Worm (Caenorhabditis elegans) whole organism, L4 larva: ENCODE results near the gene C25A8.5.

Experiments used
- F10B5.3 ChIP-seq: sonication (generic microtip); optimal IDR thresholded peaks from 2 replicates; lab custom pipeline; 2016; ENCODE audit warnings: mild to moderate bottlenecking, missing genetic modification characterization, missing compliant biosample characterization
- ZK546.5 ChIP-seq, 2 experiments: sonication (generic microtip); optimal IDR thresholded peaks; 2 replicates each; lab custom pipeline; 2017; ENCODE audit warnings: missing biosample characterization in 2 of 2, missing genetic modification characterization in 2 of 2
- ceh-44 ChIP-seq: fragments of 200-800 bp; sonication (Bioruptor generic); IDR thresholded peaks from 2 replicates; pipeline ENCODE4 v1.3.6; 2022; ENCODE audit warnings: missing genetic modification reagents, missing genetic modification characterization, missing compliant biosample characterization
- ces-1 ChIP-seq: fragments of 150-350 bp; sonication (generic microtip); optimal IDR thresholded peaks from 4 replicates; lab custom pipeline; 2014; ENCODE audit warnings: missing biosample characterization, missing genetic modification reagents, missing genetic modification characterization
- fkh-10 ChIP-seq: fragments of 150-350 bp; optimal IDR thresholded peaks from 2 replicates; lab custom pipeline; 2014; ENCODE audit warnings: missing biosample characterization, missing genetic modification reagents, missing genetic modification characterization
- lin-13 ChIP-seq: fragments of 150-350 bp; optimal IDR thresholded peaks from 2 replicates; lab custom pipeline; 2014; ENCODE audit warnings: missing biosample characterization, missing genetic modification reagents, missing genetic modification characterization
- snpc-4 ChIP-seq: fragments of 150-350 bp; optimal IDR thresholded peaks from 2 replicates; lab custom pipeline; 2014; ENCODE audit warnings: missing biosample characterization, missing genetic modification characterization

ce11 chrIV:6970271-6970670 is 29.0 kb upstream of the C25A8.5 start, which contains the start of gene ZK381.8:
- TF ChIP-seq ZK546.5 (tag; optimal IDR thresholded peaks at IDR 0.05; lab: Kevin White, UChicago): no peak
- TF ChIP-seq ceh-44 (GFP tag; lab: Robert Waterston, UW): no peak
- TF ChIP-seq fkh-10 (GFP tag; lab: Kevin White, UChicago): no peak
- no peak for TF ChIP-seq F10B5.3 (tag; lab: Kevin White, UChicago)
- TF ChIP-seq snpc-4: no peak
- no peak for TF ChIP-seq lin-13 (GFP tag; lab: Kevin White, UChicago)
- TF ChIP-seq ces-1 (GFP tag; lab: Kevin White, UChicago): no peak
